Worm (Caenorhabditis elegans): Measurements from ENCODE around the gene F44E2.8.

DNA sequence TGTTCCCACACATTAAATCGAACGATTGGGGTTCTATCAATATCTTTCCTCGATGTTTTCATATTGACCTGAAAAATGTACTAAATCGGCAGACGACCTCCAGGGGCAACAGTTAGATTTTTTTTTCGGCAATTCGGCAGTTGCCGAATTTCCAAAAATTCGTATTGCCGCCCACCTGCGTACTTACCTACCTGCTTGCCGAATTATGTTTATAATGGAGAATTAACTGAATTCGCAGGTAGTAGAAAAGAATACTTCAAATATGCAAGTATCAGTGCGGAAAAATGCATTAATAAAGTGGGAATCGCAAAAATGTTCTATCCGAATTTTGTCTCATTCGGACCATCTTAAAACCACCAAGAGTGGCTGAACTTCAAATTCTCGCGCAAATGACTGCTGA, 20.0 kb upstream of the F44E2.8 start:
- TF ChIP-seq lin-39 (tag; optimal IDR thresholded peaks at IDR 0.05): no peak
- no peak for TF ChIP-seq ZK546.5 (tag; optimal IDR thresholded peaks at IDR 0.05)
- TF ChIP-seq set-16 (GFP tag; IDR thresholded peaks at IDR 0.05): no peak
- TF ChIP-seq saeg-2 (GFP tag; IDR thresholded peaks at IDR 0.05): no peak
- no peak for TF ChIP-seq R02D3.7 (tag; optimal IDR thresholded peaks at IDR 0.05)
- TF ChIP-seq zfp-2 (tag; optimal IDR thresholded peaks at IDR 0.05): no peak
- no peak for TF ChIP-seq daf-19 (GFP tag; conservative IDR thresholded peaks at IDR 0.05)
- TF ChIP-seq pqm-1 (tag; optimal IDR thresholded peaks at IDR 0.05): no peak
- no peak for TF ChIP-seq lin-15B (tag; optimal IDR thresholded peaks at IDR 0.05)
- no peak for TF ChIP-seq snpc-4 (tag; optimal IDR thresholded peaks at IDR 0.05)
- no peak for TF ChIP-seq nhr-42 (GFP tag; IDR thresholded peaks at IDR 0.05)
